Fruit fly (Drosophila melanogaster) whole organism, prepupa: Measurements from ENCODE around the gene CycB3.

Experiments
- Blimp-1 ChIP-seq: fragments of 200-800 bp; sonication (Bioruptor generic); optimal IDR thresholded peaks from 3 replicates; lab custom pipeline; 2017; ENCODE audit warnings: missing biosample characterization, missing genetic modification characterization, mild to moderate bottlenecking, moderate library complexity, missing genetic modification reagents
- CG11294 ChIP-seq: fragments of 200-800 bp; sonication (Bioruptor generic); IDR thresholded peaks from 2 replicates; pipeline ENCODE4 v1.3.6; 2022; ENCODE audit warnings: missing biosample characterization, missing genetic modification characterization
- CG16779 ChIP-seq: fragments of 200-800 bp; sonication (Bioruptor generic); optimal IDR thresholded peaks from 3 replicates; lab custom pipeline; 2017; ENCODE audit warnings: missing biosample characterization, mild to moderate bottlenecking, missing genetic modification characterization
- CG32006 ChIP-seq: fragments of 200-800 bp; sonication (Bioruptor generic); optimal IDR thresholded peaks from 3 replicates; lab custom pipeline; 2017; ENCODE audit warnings: missing biosample characterization, mild to moderate bottlenecking, missing genetic modification characterization
- CG6163 ChIP-seq: fragments of 200-800 bp; sonication (Bioruptor generic); IDR thresholded peaks from 3 replicates; pipeline ENCODE4 v1.3.6; 2022; ENCODE audit warnings: missing biosample characterization, missing genetic modification characterization
- CG6276 ChIP-seq: fragments of 200-800 bp; sonication (Bioruptor generic); optimal IDR thresholded peaks from 2 replicates; lab custom pipeline; 2017; ENCODE audit warnings: missing biosample characterization, mild to moderate bottlenecking, missing genetic modification characterization
- CG6792 ChIP-seq: fragments of 200-800 bp; sonication (Bioruptor generic); optimal IDR thresholded peaks from 3 replicates; lab custom pipeline; 2016; ENCODE audit warnings: missing biosample characterization, missing genetic modification characterization
- Eip78C ChIP-seq: fragments of 200-800 bp; sonication (Bioruptor generic); peaks from one replicate; lab custom pipeline; 2016; ENCODE audit warnings: missing biosample characterization, missing genetic modification characterization
- Ets96B ChIP-seq: fragments of 200-800 bp; optimal IDR thresholded peaks from 2 replicates; lab custom pipeline; 2019; ENCODE audit warnings: missing biosample characterization, mild to moderate bottlenecking, missing genetic modification characterization, moderate library complexity
- Gug ChIP-seq: fragments of 200-800 bp; sonication (Bioruptor generic); IDR thresholded peaks from 2 replicates; pipeline ENCODE4 v1.3.6; 2022; ENCODE audit warnings: missing biosample characterization, missing genetic modification characterization
- Hr39 ChIP-seq: fragments of 200-800 bp; sonication (Bioruptor generic); optimal IDR thresholded peaks from 2 replicates; lab custom pipeline; 2016; ENCODE audit warnings: missing biosample characterization, missing genetic modification characterization
- Lpt ChIP-seq: fragments of 200-800 bp; sonication (Bioruptor generic); optimal IDR thresholded peaks from 3 replicates; lab custom pipeline; 2016; ENCODE audit warnings: missing biosample characterization, missing genetic modification characterization
- eg ChIP-seq: fragments of 200-800 bp; sonication (Bioruptor generic); IDR thresholded peaks from 3 replicates; pipeline ENCODE4 v1.3.6; 2022; ENCODE audit warnings: missing biosample characterization, missing genetic modification characterization
- lz ChIP-seq: fragments of 200-800 bp; sonication (Bioruptor generic); optimal IDR thresholded peaks from 3 replicates; lab custom pipeline; 2016; ENCODE audit warnings: missing biosample characterization, missing genetic modification characterization

DNA sequence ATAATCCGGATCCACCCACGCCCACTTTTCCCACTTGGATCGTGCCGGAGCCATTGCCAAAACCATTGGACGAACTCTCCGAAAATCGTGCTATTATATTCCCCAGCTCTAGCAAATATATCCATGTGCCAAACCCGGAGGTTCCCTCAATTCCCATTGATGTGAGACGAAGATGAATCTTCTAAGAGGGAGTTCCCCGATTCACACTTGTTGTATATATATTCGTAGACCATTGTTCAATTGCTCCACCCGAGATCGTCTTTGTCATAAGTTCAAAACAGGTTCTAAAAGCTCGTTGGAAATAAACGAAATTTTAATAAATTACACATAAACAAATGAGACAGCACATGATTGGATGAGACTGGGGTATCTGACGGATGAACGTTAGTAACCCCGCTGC is 6.7 kb downstream of the CycB3 start:
- TF ChIP-seq Ets96B (no peak), CG6163 (GFP tag; lab: Robert Waterston, UW) (no peak), Eip78C (GFP tag; lab: Kevin White, UChicago) (no peak), Lpt (GFP tag; lab: Kevin White, UChicago) (no peak), Hr39 (GFP tag; lab: Kevin White, UChicago) (no peak), CG6276 (no peak), Blimp-1 (GFP tag; lab: Kevin White, UChicago) (no peak), eg (GFP tag; lab: Robert Waterston, UW) (no peak), CG32006 (no peak), CG16779 (tag; lab: Kevin White, UChicago) (no peak), CG11294 (GFP tag; lab: Robert Waterston, UW) (no peak), lz (GFP tag; lab: Kevin White, UChicago) (no peak), CG6792 (no peak), Gug (GFP tag; lab: Robert Waterston, UW) (no peak)
